Worm (Caenorhabditis elegans): ENCODE results near the gene F54D5.24.

F54D5.24 gene

DNA sequence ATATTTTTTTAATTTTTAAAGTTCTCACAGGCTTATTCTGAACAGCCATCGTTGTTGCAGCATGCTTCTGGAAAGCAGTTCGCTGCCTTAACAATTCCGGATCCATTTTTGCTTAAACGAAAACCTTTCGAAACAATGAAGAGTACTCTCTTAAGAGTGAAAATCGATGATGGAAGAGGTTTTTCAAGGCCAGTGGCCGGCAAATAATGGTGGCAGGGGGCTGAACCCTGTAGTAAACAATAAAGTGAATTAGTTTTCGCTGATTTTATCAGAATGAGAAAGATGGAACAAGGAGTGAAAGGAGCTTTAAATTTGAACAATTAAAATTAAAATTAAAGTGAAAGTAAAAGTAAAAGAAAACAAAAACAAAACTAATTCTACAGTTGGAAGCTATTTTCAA lies 13.4 kb upstream of the F54D5.24 start, which contains the start of gene gtf-2E2 (continued):
- no peak for TF ChIP-seq ceh-2 (tag; optimal IDR thresholded peaks at IDR 0.05)
- TF ChIP-seq ceh-22 (tag; optimal IDR thresholded peaks at IDR 0.05), result no peak

DNA sequence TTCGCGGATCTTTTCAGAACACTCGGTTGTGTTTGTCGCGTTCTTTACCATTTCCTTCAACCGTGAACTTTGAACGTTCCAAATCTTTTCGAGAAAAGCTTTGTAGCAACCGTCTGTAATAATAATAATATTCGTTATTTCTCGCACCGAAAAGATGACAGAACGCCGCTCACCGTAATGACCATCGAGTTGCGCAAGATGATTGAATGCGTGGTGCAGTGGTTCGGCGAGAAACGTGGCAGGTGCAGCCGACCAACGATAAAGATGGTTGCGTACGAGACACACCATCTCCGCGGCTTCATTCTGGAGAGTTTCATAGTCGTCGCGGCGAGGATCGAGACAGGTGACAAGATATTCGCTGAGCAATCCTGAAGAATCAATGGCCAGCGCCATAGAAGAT lies 12.8 kb upstream of the F54D5.24 start:
- TF ChIP-seq unc-55 (GFP tag; optimal IDR thresholded peaks at IDR 0.05), result peak; percentile 17
- TF ChIP-seq pros-1 (tag; optimal IDR thresholded peaks at IDR 0.05), result no peak
- no peak for TF ChIP-seq T23F11.4 (GFP tag; optimal IDR thresholded peaks at IDR 0.05)
- no peak for TF ChIP-seq sdc-2 (tag; optimal IDR thresholded peaks at IDR 0.05)
- no peak for TF ChIP-seq dmd-4 (tag; optimal IDR thresholded peaks at IDR 0.05; ENCODE audit: borderline replicate concordance)

DNA sequence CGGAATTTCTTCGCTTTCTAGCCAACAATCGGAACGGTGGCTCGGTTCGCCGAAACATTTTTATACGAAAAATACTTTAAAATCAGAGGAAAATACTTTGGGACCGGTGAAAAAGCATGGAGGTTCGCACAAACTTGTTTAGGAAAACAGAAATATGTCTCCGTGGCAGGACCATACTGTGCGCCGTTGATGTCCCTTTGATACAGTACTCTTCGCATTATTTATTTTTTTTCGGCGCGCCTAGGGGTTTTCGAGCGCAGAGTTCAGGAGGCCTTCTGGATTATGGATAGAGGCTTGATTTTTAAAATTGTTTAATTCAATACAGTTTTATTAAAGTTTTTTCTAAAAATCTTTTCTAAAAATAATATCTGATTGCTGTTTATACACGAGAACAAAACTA lies 11.0 kb upstream of the F54D5.24 start, which contains the start of gene F54D5.9:
Gene F54D5.9, minus strand, starts transcription at position 115 of the 400 bp plus-strand sequence.
- TF ChIP-seq syd-9 (tag; optimal IDR thresholded peaks at IDR 0.05) (no peak), sox-4 (tag; optimal IDR thresholded peaks at IDR 0.05) (no peak), ceh-2 (tag; optimal IDR thresholded peaks at IDR 0.05) (no peak), tbx-2 (tag; optimal IDR thresholded peaks at IDR 0.05) (no peak), dmd-4 (tag; optimal IDR thresholded peaks at IDR 0.05; ENCODE audit: borderline replicate concordance) (no peak), ceh-34 (tag; optimal IDR thresholded peaks at IDR 0.05) (no peak), tbx-7 (tag; optimal IDR thresholded peaks at IDR 0.05) (no peak), fkh-6 (tag; optimal IDR thresholded peaks at IDR 0.05) (no peak), zip-5 (tag; optimal IDR thresholded peaks at IDR 0.05) (no peak), lim-6 (tag; optimal IDR thresholded peaks at IDR 0.05) (no peak), lin-11 (tag; optimal IDR thresholded peaks at IDR 0.05) (no peak)

DNA sequence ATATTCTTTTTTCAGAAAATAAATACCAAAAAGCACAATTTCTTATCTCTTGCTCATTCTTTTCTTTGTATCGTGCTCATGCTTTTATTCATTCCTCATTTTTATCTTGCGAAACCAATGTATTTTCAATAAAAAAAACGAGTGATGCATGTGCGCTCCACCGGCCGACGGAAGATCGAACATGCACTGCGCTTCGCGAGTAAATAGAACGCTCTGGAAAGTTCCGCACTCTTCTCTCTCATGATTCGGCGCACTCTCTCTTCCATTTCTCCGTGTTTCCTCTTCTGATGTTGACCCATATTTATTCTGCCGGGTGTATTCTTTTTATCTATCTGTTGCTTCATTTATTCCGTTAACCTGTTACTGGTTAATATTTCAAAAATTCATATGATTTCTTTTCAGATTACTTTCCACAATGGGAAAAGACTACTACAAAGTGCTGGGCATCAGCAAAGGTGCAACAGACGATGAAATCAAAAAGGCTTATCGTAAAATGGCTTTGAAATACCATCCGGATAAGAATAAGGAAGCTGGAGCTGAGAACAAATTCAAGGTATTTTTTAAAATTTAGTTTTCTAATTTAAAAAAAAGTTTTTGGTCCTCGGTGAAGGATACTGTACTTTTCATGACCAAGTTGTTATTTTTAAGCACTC lies 10.3 kb upstream of the F54D5.24 start, which contains the start of gene dnj-13:
Gene dnj-13, plus strand, starts transcription at position 403 of the 653 bp plus-strand sequence.
- TF ChIP-seq ama-1 (optimal IDR thresholded peaks at IDR 0.05) (peak; percentile 27), ceh-24 (tag; optimal IDR thresholded peaks at IDR 0.05) (no peak), hlh-30 (tag; optimal IDR thresholded peaks at IDR 0.05; ENCODE audit: insufficient read depth) (peak; percentile 83), unc-86 (tag; optimal IDR thresholded peaks at IDR 0.05) (peak; percentile 14), pha-4 (tag; optimal IDR thresholded peaks at IDR 0.05) (no peak), ceh-31 (tag; optimal IDR thresholded peaks at IDR 0.05) (peak; percentile 66), elt-2 (tag; optimal IDR thresholded peaks at IDR 0.05) (peak; percentile 73), ttx-3 (tag; optimal IDR thresholded peaks at IDR 0.05) (no peak), pqm-1 (tag; optimal IDR thresholded peaks at IDR 0.05) (peak; percentile 52), syd-9 (tag; optimal IDR thresholded peaks at IDR 0.05) (peak; percentile 71), pha-2 (tag; optimal IDR thresholded peaks at IDR 0.05) (no peak), nhr-232 (tag; optimal IDR thresholded peaks at IDR 0.05) (no peak), ceh-14 (tag; optimal IDR thresholded peaks at IDR 0.05) (peak; percentile 4), ceh-6 (GFP tag; optimal IDR thresholded peaks at IDR 0.05) (no peak), ahr-1 (tag; optimal IDR thresholded peaks at IDR 0.05) (no peak), pax-1 (tag; optimal IDR thresholded peaks at IDR 0.05) (peak; percentile 61), unc-3 (GFP tag; conservative IDR thresholded peaks at IDR 0.05) (no peak; the same call in 1 of the 2 replicates), unc-3 (tag; optimal IDR thresholded peaks at IDR 0.05) (no peak), ceh-18 (tag; optimal IDR thresholded peaks at IDR 0.05) (peak; percentile 85), hlh-6 (tag; optimal IDR thresholded peaks at IDR 0.05) (no peak), madf-2 (tag; optimal IDR thresholded peaks at IDR 0.05) (peak; percentile 65), ceh-2 (tag; optimal IDR thresholded peaks at IDR 0.05) (peak; percentile 49), K09A11.1 (tag; optimal IDR thresholded peaks at IDR 0.05; ENCODE audit: insufficient read depth) (no peak), ceh-45 (GFP tag; IDR thresholded peaks at IDR 0.05) (no peak), tbx-2 (tag; optimal IDR thresholded peaks at IDR 0.05) (peak; percentile 79), nhr-11 (tag; optimal IDR thresholded peaks at IDR 0.05) (no peak), unc-42 (tag; optimal IDR thresholded peaks at IDR 0.05) (peak; percentile 77), tbx-7 (tag; optimal IDR thresholded peaks at IDR 0.05) (peak; percentile 15), sdc-2 (tag; optimal IDR thresholded peaks at IDR 0.05) (peak; percentile 55), C38D4.7 (GFP tag; optimal IDR thresholded peaks at IDR 0.05) (no peak), eyg-1 (tag; optimal IDR thresholded peaks at IDR 0.05) (no peak), F13H6.1 (tag; optimal IDR thresholded peaks at IDR 0.05) (no peak), ceh-9 (tag; optimal IDR thresholded peaks at IDR 0.05) (no peak), nfya-1 (tag; optimal IDR thresholded peaks at IDR 0.05) (peak; percentile 90), Y22D7AL.16 (tag; optimal IDR thresholded peaks at IDR 0.05) (no peak), hlh-15 (tag; optimal IDR thresholded peaks at IDR 0.05) (no peak)
